Fruit fly (Drosophila melanogaster) whole organism, embryonic: Measurements from ENCODE around the gene prd.

Experiments
- Bdp1 ChIP-seq: fragments of 200-800 bp; sonication (Bioruptor generic); optimal IDR thresholded peaks from 3 replicates; lab custom pipeline; 2016; ENCODE audit warnings: missing biosample characterization, missing genetic modification characterization
- CG10431 ChIP-seq: fragments of 200-800 bp; sonication (Bioruptor generic); optimal IDR thresholded peaks from 3 replicates; lab custom pipeline; 2018; ENCODE audit warnings: missing biosample characterization, mild to moderate bottlenecking, missing genetic modification characterization
- CG1233 ChIP-seq: fragments of 200-800 bp; sonication (Bioruptor generic); optimal IDR thresholded peaks from 4 replicates; lab custom pipeline; 2018; ENCODE audit warnings: missing biosample characterization, mild to moderate bottlenecking, missing genetic modification characterization
- CG13424 ChIP-seq: fragments of 200-800 bp; sonication (Bioruptor generic); optimal IDR thresholded peaks from 2 replicates; lab custom pipeline; 2019; ENCODE audit warnings: missing biosample characterization, mild to moderate bottlenecking, missing genetic modification characterization, moderate library complexity
- CG13775 ChIP-seq: fragments of 200-800 bp; sonication (Bioruptor generic); optimal IDR thresholded peaks from 3 replicates; lab custom pipeline; 2017; ENCODE audit warnings: missing biosample characterization, mild to moderate bottlenecking, missing genetic modification characterization
- CG14667 ChIP-seq: fragments of 200-800 bp; sonication (Bioruptor generic); IDR thresholded peaks from 2 replicates; pipeline ENCODE4 v1.3.6; 2022; ENCODE audit warnings: missing biosample characterization, missing genetic modification characterization
- CG16815 ChIP-seq: fragments of 200-800 bp; sonication (Bioruptor generic); optimal IDR thresholded peaks from 3 replicates; lab custom pipeline; 2017; ENCODE audit warnings: missing biosample characterization, mild to moderate bottlenecking, missing genetic modification characterization
- CG17361 ChIP-seq: fragments of 200-800 bp; sonication (Bioruptor generic); IDR thresholded peaks from 3 replicates; pipeline ENCODE4 v1.3.6; 2022; ENCODE audit warnings: missing biosample characterization, missing genetic modification characterization
- CG18011 ChIP-seq: fragments of 200-800 bp; sonication (Bioruptor generic); optimal IDR thresholded peaks from 2 replicates; lab custom pipeline; 2017; ENCODE audit warnings: missing biosample characterization, missing genetic modification characterization, mild to moderate bottlenecking, moderate library complexity, missing genotype
- CG18476 ChIP-seq: fragments of 200-800 bp; sonication (Bioruptor generic); optimal IDR thresholded peaks from 2 replicates; lab custom pipeline; 2016; ENCODE audit warnings: missing biosample characterization, mild to moderate bottlenecking, missing genetic modification characterization
- CG18599 ChIP-seq: fragments of 200-800 bp; sonication (Bioruptor generic); optimal IDR thresholded peaks from 3 replicates; lab custom pipeline; 2017; ENCODE audit warnings: missing biosample characterization, missing genetic modification characterization, mild to moderate bottlenecking, moderate library complexity, missing genetic modification reagents
- CG2712 ChIP-seq: fragments of 200-800 bp; optimal IDR thresholded peaks from 3 replicates; lab custom pipeline; 2019; ENCODE audit warnings: missing biosample characterization, mild to moderate bottlenecking, missing genetic modification characterization, moderate library complexity
- CG33557 ChIP-seq: fragments of 200-800 bp; sonication (Bioruptor generic); optimal IDR thresholded peaks from 2 replicates; lab custom pipeline; 2019; ENCODE audit warnings: missing biosample characterization, mild to moderate bottlenecking, missing genetic modification characterization, moderate library complexity
- CG42726 ChIP-seq: fragments of 200-800 bp; sonication (Bioruptor generic); IDR thresholded peaks from 2 replicates; pipeline ENCODE4 v1.3.6; 2022; ENCODE audit warnings: missing biosample characterization, missing genetic modification characterization; ENCODE audit not compliant: partially characterized antibody
- CG6791 ChIP-seq: fragments of 200-800 bp; sonication (Bioruptor generic); IDR thresholded peaks from 3 replicates; pipeline ENCODE4 v1.3.6; 2022; ENCODE audit warnings: missing biosample characterization, missing genetic modification characterization; ENCODE audit not compliant: partially characterized antibody
- CG8281 ChIP-seq: fragments of 200-800 bp; sonication (Bioruptor generic); optimal IDR thresholded peaks from 2 replicates; lab custom pipeline; 2018; ENCODE audit warnings: missing biosample characterization, mild to moderate bottlenecking, missing genetic modification characterization, moderate library complexity
- CG8478 ChIP-seq: fragments of >200 bp; optimal IDR thresholded peaks from 2 replicates; lab custom pipeline; 2018
- CG9727 ChIP-seq: fragments of 200-800 bp; sonication (Bioruptor generic); optimal IDR thresholded peaks from 3 replicates; lab custom pipeline; 2017; ENCODE audit warnings: missing biosample characterization, mild to moderate bottlenecking, missing genetic modification characterization
- D19A ChIP-seq: fragments of 200-800 bp; optimal IDR thresholded peaks from 3 replicates; lab custom pipeline; 2019; ENCODE audit warnings: missing biosample characterization, mild to moderate bottlenecking, missing genetic modification characterization, moderate library complexity
- Dp ChIP-seq: fragments of 200-800 bp; sonication (Bioruptor generic); optimal IDR thresholded peaks from 2 replicates; lab custom pipeline; 2018; ENCODE audit warnings: missing biosample characterization, mild to moderate bottlenecking, missing genetic modification characterization, moderate library complexity
- Fer1 ChIP-seq: fragments of 200-800 bp; sonication (Bioruptor generic); optimal IDR thresholded peaks from 2 replicates; lab custom pipeline; 2017; ENCODE audit warnings: missing biosample characterization, mild to moderate bottlenecking, missing genetic modification characterization
- H15 ChIP-seq: fragments of 200-800 bp; sonication (Bioruptor generic); IDR thresholded peaks from 3 replicates; pipeline ENCODE4 v1.3.6; 2022; ENCODE audit warnings: missing biosample characterization, missing genetic modification characterization
- HHEX ChIP-seq: fragments of 200-800 bp; sonication (Bioruptor generic); optimal IDR thresholded peaks from 3 replicates; lab custom pipeline; 2017; ENCODE audit warnings: missing biosample characterization, mild to moderate bottlenecking, missing genetic modification characterization, missing genetic modification reagents
- Hr51 ChIP-seq, 2 experiments: fragments of 200-800 bp; sonication (Bioruptor generic); optimal IDR thresholded peaks; 2 replicates in 1 of 2; 3 replicates in 1 of 2; lab custom pipeline; 2016 to 2018; ENCODE audit warnings: missing biosample characterization in 2 of 2, missing genetic modification characterization in 2 of 2, mild to moderate bottlenecking in 1 of 2, moderate library complexity in 1 of 2
- Lhr ChIP-seq: fragments of 200-800 bp; sonication (Bioruptor generic); optimal IDR thresholded peaks from 3 replicates; lab custom pipeline; 2017; ENCODE audit warnings: mild to moderate bottlenecking, missing biosample characterization, missing genetic modification reagents, missing genetic modification characterization
- Lpt ChIP-seq: fragments of >200 bp; optimal IDR thresholded peaks from 2 replicates; lab custom pipeline; 2018; ENCODE audit warnings: missing biosample characterization, missing genetic modification characterization
- PHDP ChIP-seq: fragments of 200-800 bp; sonication (Bioruptor generic); optimal IDR thresholded peaks from 3 replicates; lab custom pipeline; 2018; ENCODE audit warnings: missing biosample characterization, mild to moderate bottlenecking, missing genetic modification characterization, moderate library complexity
- Poxn ChIP-seq: fragments of 200-800 bp; sonication (Bioruptor generic); IDR thresholded peaks from 2 replicates; pipeline ENCODE4 v1.3.6; 2022; ENCODE audit warnings: missing biosample characterization, missing genetic modification characterization
- Ptx1 ChIP-seq: fragments of 200-800 bp; sonication (Bioruptor generic); IDR thresholded peaks from 2 replicates; pipeline ENCODE4 v1.3.6; 2022; ENCODE audit warnings: missing biosample characterization, missing genetic modification characterization
- Rfx ChIP-seq: fragments of 200-800 bp; sonication (Bioruptor generic); IDR thresholded peaks from 2 replicates; pipeline ENCODE4 v1.3.6; 2022; ENCODE audit warnings: missing biosample characterization, missing genetic modification characterization
- Tbp ChIP-seq: fragments of >200 bp; optimal IDR thresholded peaks from 2 replicates; lab custom pipeline; 2018; ENCODE audit warnings: missing biosample characterization, missing genetic modification characterization
- ab ChIP-seq: fragments of 200-800 bp; sonication (Bioruptor generic); optimal IDR thresholded peaks from 2 replicates; lab custom pipeline; 2016; ENCODE audit warnings: missing biosample characterization, missing genetic modification characterization
- ase ChIP-seq: fragments of 200-800 bp; sonication (Bioruptor generic); IDR thresholded peaks from 3 replicates; pipeline ENCODE4 v1.3.6; 2022; ENCODE audit warnings: missing biosample characterization, missing genetic modification characterization
- chif ChIP-seq, 2 experiments: fragments of 200-800 bp; sonication (Bioruptor generic); optimal IDR thresholded peaks; 3 replicates each; lab custom pipeline; 2016; ENCODE audit warnings: missing biosample characterization in 2 of 2, missing genetic modification characterization in 2 of 2
- chm ChIP-seq: fragments of 200-800 bp; sonication (Bioruptor generic); IDR thresholded peaks from 2 replicates; pipeline ENCODE4 v1.3.6; 2022; ENCODE audit warnings: missing biosample characterization, missing genetic modification characterization
- dati ChIP-seq: fragments of 200-800 bp; sonication (Bioruptor generic); IDR thresholded peaks from 2 replicates; pipeline ENCODE4 v1.3.6; 2022; ENCODE audit warnings: missing biosample characterization, missing genetic modification characterization
- dm ChIP-seq: fragments of 200-800 bp; sonication (Bioruptor generic); optimal IDR thresholded peaks from 3 replicates; lab custom pipeline; 2016; ENCODE audit warnings: missing biosample characterization, missing genetic modification characterization
- dmrt99B ChIP-seq: fragments of 200-800 bp; sonication (Bioruptor generic); optimal IDR thresholded peaks from 2 replicates; lab custom pipeline; 2018; ENCODE audit warnings: missing biosample characterization, mild to moderate bottlenecking, missing genetic modification characterization, moderate library complexity
- emc ChIP-seq: fragments of 200-800 bp; sonication (Bioruptor generic); optimal IDR thresholded peaks from 2 replicates; lab custom pipeline; 2016; ENCODE audit warnings: missing biosample characterization, missing genetic modification characterization
- fd3F ChIP-seq: fragments of 200-800 bp; sonication (Bioruptor generic); optimal IDR thresholded peaks from 2 replicates; lab custom pipeline; 2018; ENCODE audit warnings: missing biosample characterization, mild to moderate bottlenecking, missing genetic modification characterization, moderate library complexity
- grn ChIP-seq: fragments of 200-800 bp; sonication (Bioruptor generic); optimal IDR thresholded peaks from 3 replicates; lab custom pipeline; 2017; ENCODE audit warnings: missing biosample characterization, missing genetic modification characterization
- hkb ChIP-seq, 2 experiments: fragments of 200-800 bp in 1 of 2; fragments of >200 bp in 1 of 2; sonication (Bioruptor generic) in 1 of 2; IDR thresholded peaks in 1 of 2; optimal IDR thresholded peaks in 1 of 2; 2 replicates each; pipeline versions ENCODE4 v1.3.6 to Lab custom; 2017 to 2022; ENCODE audit warnings: missing biosample characterization in 1 of 2, missing genetic modification characterization in 1 of 2
- odd ChIP-seq: fragments of 200-800 bp; sonication (Bioruptor generic); optimal IDR thresholded peaks from 2 replicates; lab custom pipeline; 2017; ENCODE audit warnings: missing biosample characterization, mild to moderate bottlenecking, missing genetic modification characterization
- pho ChIP-seq: fragments of 200-800 bp; sonication (Bioruptor generic); optimal IDR thresholded peaks from 2 replicates; lab custom pipeline; 2016; ENCODE audit warnings: missing biosample characterization, missing genetic modification characterization
- ranshi ChIP-seq: fragments of 200-800 bp; sonication (Bioruptor generic); IDR thresholded peaks from 2 replicates; pipeline ENCODE4 v1.3.6; 2022; ENCODE audit warnings: missing biosample characterization, missing genetic modification characterization
- run ChIP-seq: fragments of 200-800 bp; sonication (Bioruptor generic); optimal IDR thresholded peaks from 3 replicates; lab custom pipeline; 2018; ENCODE audit warnings: missing biosample characterization, mild to moderate bottlenecking, missing genetic modification characterization
- seq ChIP-seq: fragments of 200-800 bp; sonication (Bioruptor generic); IDR thresholded peaks from 2 replicates; pipeline ENCODE4 v1.3.6; 2022; ENCODE audit warnings: missing biosample characterization, missing genetic modification characterization
- wor ChIP-seq: fragments of 200-800 bp; sonication (Bioruptor generic); IDR thresholded peaks from 2 replicates; pipeline ENCODE4 v1.3.6; 2022; ENCODE audit warnings: missing biosample characterization, missing genetic modification characterization
- zf30C ChIP-seq: fragments of 200-800 bp; sonication (Bioruptor generic); optimal IDR thresholded peaks from 3 replicates; lab custom pipeline; 2018; ENCODE audit warnings: missing biosample characterization, mild to moderate bottlenecking, missing genetic modification characterization

prd gene

DNA sequence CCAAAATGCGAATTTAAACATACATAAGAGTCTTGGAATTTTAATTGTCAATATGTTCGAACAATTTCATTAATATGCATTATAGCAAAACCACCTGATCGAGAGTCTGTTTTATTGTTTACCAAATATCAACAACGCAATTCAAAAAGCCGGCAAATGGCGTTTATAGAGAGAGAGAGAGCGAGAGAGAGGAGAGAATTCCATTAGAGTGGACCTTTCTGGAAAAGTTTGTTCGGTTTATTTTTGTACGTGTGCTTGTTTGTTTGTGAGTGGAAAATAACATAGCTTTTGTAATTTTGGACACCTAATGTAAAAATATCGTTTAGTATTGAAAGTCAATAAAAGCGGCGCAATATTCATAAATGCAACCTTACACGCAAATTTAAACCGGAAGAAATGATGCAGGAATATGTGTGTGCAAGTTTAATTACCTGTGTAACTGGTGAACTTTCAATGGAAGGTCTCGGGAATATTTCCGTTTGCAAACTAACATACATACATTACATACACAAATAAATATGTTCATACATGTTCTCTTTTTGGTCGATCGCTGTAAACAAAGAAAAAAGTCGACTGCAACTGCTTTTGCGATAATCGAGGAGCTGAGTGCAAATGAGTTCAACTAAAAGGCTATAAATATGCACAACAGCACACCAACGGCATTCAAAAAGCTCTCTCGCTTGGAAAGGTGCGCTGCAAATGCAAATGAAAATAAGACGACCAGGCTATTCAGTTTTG is 40.8 kb downstream of the prd start, which contains the start of gene CG6785 (continued):
- TF ChIP-seq chif (GFP tag; optimal IDR thresholded peaks at IDR 0.05; lab: Kevin White, UChicago) (peak; percentile 77 to 88), CG8281 (tag; lab: Kevin White, UChicago) (peak; percentile 69), seq (peak; percentile 77; the same call in 1 of the 2 replicates), Hr51 (GFP tag; optimal IDR thresholded peaks at IDR 0.05; lab: Kevin White, UChicago) (peak; percentile 70), wor (GFP tag; lab: Robert Waterston, UW) (no peak), CG42726 (GFP tag; lab: Robert Waterston, UW) (no peak), Tbp (GFP tag; lab: Kevin White, UChicago) (no peak), PHDP (peak; percentile 89), odd (GFP tag; lab: Kevin White, UChicago) (peak; percentile 95), Dp (GFP tag; lab: Kevin White, UChicago) (peak; percentile 18), Lhr (GFP tag; lab: Kevin White, UChicago) (peak; percentile 78), grn (GFP tag; lab: Kevin White, UChicago) (peak; percentile 77), D19A (tag; lab: Kevin White, UChicago) (peak; percentile 67), ase (GFP tag; lab: Robert Waterston, UW) (no peak), ab (no peak), CG13775 (GFP tag; lab: Kevin White, UChicago) (peak; percentile 32), dm (GFP tag; lab: Kevin White, UChicago) (peak; percentile 55), fd3F (peak; percentile 65), CG18599 (GFP tag; lab: Kevin White, UChicago) (peak; percentile 90), CG6791 (GFP tag; lab: Robert Waterston, UW) (no peak), Lpt (no peak), CG17361 (GFP tag; lab: Robert Waterston, UW) (peak; percentile 63; the same call in 2 of the 3 replicates), Fer1 (GFP tag; lab: Kevin White, UChicago) (peak; percentile 90), pho (GFP tag; lab: Kevin White, UChicago) (peak; percentile 76), CG10431 (GFP tag; lab: Kevin White, UChicago) (peak; percentile 90), CG8478 (no peak), Bdp1 (GFP tag; lab: Kevin White, UChicago) (peak; percentile 68), Poxn (GFP tag; lab: Robert Waterston, UW) (no peak), dati (GFP tag; lab: Robert Waterston, UW) (no peak), run (tag; lab: Kevin White, UChicago) (peak; percentile 88), emc (GFP tag; lab: Kevin White, UChicago) (no peak), ranshi (GFP tag; lab: Robert Waterston, UW) (peak; percentile 67; the same call in 1 of the 2 replicates), CG2712 (tag; lab: Kevin White, UChicago) (peak; percentile 70), CG13424 (tag; lab: Kevin White, UChicago) (peak; percentile 73), Ptx1 (GFP tag; lab: Robert Waterston, UW) (no peak), CG33557 (peak; percentile 91), zf30C (GFP tag; lab: Kevin White, UChicago) (no peak), CG9727 (GFP tag; lab: Kevin White, UChicago) (peak; percentile 78), CG18476 (GFP tag; lab: Kevin White, UChicago) (peak; percentile 57), chm (GFP tag; lab: Robert Waterston, UW) (peak; percentile 88), CG18011 (GFP tag; lab: Kevin White, UChicago) (peak; percentile 63), CG1233 (GFP tag; lab: Kevin White, UChicago) (peak; percentile 85), hkb (optimal IDR thresholded peaks at IDR 0.05; lab: Kevin White, UChicago) (no peak), hkb (GFP tag; IDR thresholded peaks at IDR 0.05; lab: Robert Waterston, UW) (peak; percentile 82), H15 (GFP tag; lab: Robert Waterston, UW) (no peak), CG16815 (GFP tag; lab: Kevin White, UChicago) (no peak), CG14667 (GFP tag; lab: Robert Waterston, UW) (no peak), HHEX (GFP tag; lab: Kevin White, UChicago) (peak; percentile 92), Rfx (GFP tag; lab: Robert Waterston, UW) (peak; percentile 42; the same call in 1 of the 2 replicates), dmrt99B (peak; percentile 81)
